Worm (Caenorhabditis elegans) whole organism, L4 larva: ENCODE measurements around the gene D1005.2.

Source experiments
- dpl-1 ChIP-seq: fragments of 150-350 bp; optimal IDR thresholded peaks from 2 replicates; lab custom pipeline; 2014; ENCODE audit warnings: missing biosample characterization, missing genetic modification reagents, missing genetic modification characterization
- nhr-237 ChIP-seq: sonication (generic microtip); optimal IDR thresholded peaks from 2 replicates; lab custom pipeline; 2017; ENCODE audit warnings: missing biosample characterization, missing genetic modification characterization
- tra-1 ChIP-seq: fragments of 200-800 bp; sonication (Bioruptor generic); IDR thresholded peaks from 2 replicates; pipeline ENCODE4 v1.3.6; 2022; ENCODE audit warnings: missing genetic modification reagents, missing genetic modification characterization, missing compliant biosample characterization

DNA sequence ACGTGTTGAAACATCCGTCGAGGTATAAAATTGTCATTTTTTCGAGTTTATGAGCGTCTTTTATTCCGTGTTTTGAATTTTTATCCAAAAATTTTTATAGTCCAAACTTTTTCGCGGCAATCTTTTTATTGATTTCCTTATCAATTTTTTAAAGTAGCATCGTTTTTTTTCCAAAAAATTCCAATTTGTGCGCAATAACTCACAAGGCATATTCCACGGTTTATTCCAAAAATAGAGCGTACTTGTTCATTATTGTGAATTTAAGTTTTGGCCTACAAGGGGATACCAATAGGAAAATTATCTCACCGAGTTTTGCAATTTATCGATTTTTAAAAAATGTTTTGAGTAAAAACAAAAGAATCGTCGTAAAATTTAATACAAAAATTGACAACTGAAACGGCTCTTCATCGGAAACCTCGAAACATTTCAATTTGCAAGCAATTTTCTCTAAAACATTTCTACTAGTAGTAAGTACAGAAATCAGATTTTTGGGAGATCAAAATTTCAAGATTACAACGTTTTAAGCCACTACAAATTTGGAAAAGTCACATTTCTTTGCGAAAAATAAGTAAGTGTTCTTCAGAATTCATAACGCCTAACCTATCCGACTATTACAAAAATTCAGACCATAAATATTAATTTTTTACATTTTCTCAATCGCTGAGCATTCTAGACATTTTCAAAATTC, 15.1 kb upstream of the D1005.2 start:
- TF ChIP-seq tra-1 (GFP tag; lab: Robert Waterston, UW) (no peak), nhr-237 (tag; lab: Kevin White, UChicago) (no peak), dpl-1 (GFP tag; lab: Kevin White, UChicago) (no peak)
